Worm (Caenorhabditis elegans) whole organism, L1 larva: ENCODE measurements around the gene hlh-3.

Source experiments
- C04F5.9 ChIP-seq: sonication (generic microtip); optimal IDR thresholded peaks from 2 replicates; lab custom pipeline; 2016; ENCODE audit warnings: missing genetic modification characterization, missing compliant biosample characterization
- Y116A8C.19 ChIP-seq: sonication (generic microtip); optimal IDR thresholded peaks from 2 replicates; lab custom pipeline; 2016; ENCODE audit warnings: missing compliant biosample characterization, missing genetic modification characterization, borderline replicate concordance
- aha-1 ChIP-seq: fragments of 150-350 bp; optimal IDR thresholded peaks from 2 replicates; lab custom pipeline; 2014; ENCODE audit warnings: missing biosample characterization, missing genetic modification characterization
- aly-2 ChIP-seq: fragments of 150-350 bp; optimal IDR thresholded peaks from 2 replicates; lab custom pipeline; 2014; ENCODE audit warnings: missing biosample characterization, missing genetic modification characterization
- ceh-82 ChIP-seq, 3 experiments: fragments of 150-350 bp in 1 of 3; sonication (generic microtip) in 2 of 3; optimal IDR thresholded peaks; 2 replicates each; lab custom pipeline; 2014 to 2017; ENCODE audit warnings: missing biosample characterization in 3 of 3, missing genetic modification characterization in 3 of 3
- ces-1 ChIP-seq: fragments of 150-350 bp; optimal IDR thresholded peaks from 2 replicates; lab custom pipeline; 2014; ENCODE audit warnings: missing biosample characterization, missing genetic modification reagents, missing genetic modification characterization
- dpl-1 ChIP-seq, 3 experiments: fragments of 150-350 bp in 2 of 3; sonication (generic microtip) in 1 of 3; optimal IDR thresholded peaks; 2 replicates each; lab custom pipeline; 2014 to 2017; ENCODE audit warnings: missing biosample characterization in 3 of 3, missing genetic modification characterization in 3 of 3, missing genetic modification reagents in 3 of 3
- efl-1 ChIP-seq, 4 experiments: fragments of 150-350 bp; optimal IDR thresholded peaks in 3 of 4; peaks in 1 of 4; 1 replicate in 1 of 4; 2 replicates in 3 of 4; lab custom pipeline; 2014; ENCODE audit warnings: missing biosample characterization in 2 of 4, missing genetic modification characterization in 2 of 4, missing genetic modification reagents in 2 of 4
- efl-3 ChIP-seq: fragments of 200-800 bp; sonication (Bioruptor generic); optimal IDR thresholded peaks from 2 replicates; lab custom pipeline; 2018; ENCODE audit warnings: mild to moderate bottlenecking, missing genetic modification characterization, missing compliant biosample characterization
- fkh-10 ChIP-seq: sonication (generic microtip); optimal IDR thresholded peaks from 2 replicates; lab custom pipeline; 2017; ENCODE audit warnings: missing biosample characterization, missing genetic modification reagents, missing genetic modification characterization
- fkh-4 ChIP-seq: sonication (generic microtip); optimal IDR thresholded peaks from 2 replicates; lab custom pipeline; 2016; ENCODE audit warnings: missing compliant biosample characterization, missing genetic modification characterization, borderline replicate concordance
- fkh-8 ChIP-seq: sonication (generic microtip); optimal IDR thresholded peaks from 2 replicates; lab custom pipeline; 2016; ENCODE audit warnings: mild to moderate bottlenecking, missing genetic modification characterization, missing compliant biosample characterization
- grh-1 ChIP-seq: fragments of 200-800 bp; sonication (Bioruptor generic); IDR thresholded peaks from 2 replicates; pipeline ENCODE4 v1.3.6; 2022; ENCODE audit warnings: missing genetic modification reagents, missing genetic modification characterization, missing compliant biosample characterization
- hlh-4 ChIP-seq: sonication (generic microtip); optimal IDR thresholded peaks from 2 replicates; lab custom pipeline; 2016; ENCODE audit warnings: mild to moderate bottlenecking, missing genetic modification characterization, missing compliant biosample characterization
- irx-1 ChIP-seq: sonication (generic microtip); optimal IDR thresholded peaks from 2 replicates; lab custom pipeline; 2016; ENCODE audit warnings: missing genetic modification characterization, missing compliant biosample characterization
- isw-1 ChIP-seq: fragments of 200-800 bp; sonication (Bioruptor generic); IDR thresholded peaks from 2 replicates; pipeline ENCODE4 v1.3.6; 2022; ENCODE audit warnings: missing genetic modification characterization, missing compliant biosample characterization
- lin-14 ChIP-seq: fragments of 200-800 bp; sonication (Bioruptor generic); optimal IDR thresholded peaks from 2 replicates; lab custom pipeline; 2018; ENCODE audit warnings: mild to moderate bottlenecking, missing genetic modification characterization, moderate library complexity, missing compliant biosample characterization
- lin-15B ChIP-seq: fragments of 150-350 bp; sonication (generic microtip); optimal IDR thresholded peaks from 3 replicates; lab custom pipeline; 2014; ENCODE audit warnings: missing biosample characterization, missing genetic modification characterization
- lin-35 ChIP-seq, 2 experiments: fragments of 150-350 bp; optimal IDR thresholded peaks; 2 replicates each; lab custom pipeline; 2014; ENCODE audit warnings: missing biosample characterization in 2 of 2, missing genetic modification characterization in 2 of 2, missing genetic modification reagents in 2 of 2
- lin-39 ChIP-seq: fragments of 150-350 bp; optimal IDR thresholded peaks from 2 replicates; lab custom pipeline; 2014; ENCODE audit warnings: missing biosample characterization, missing genetic modification reagents, missing genetic modification characterization
- lsy-2 ChIP-seq, 2 experiments: fragments of 150-350 bp; optimal IDR thresholded peaks; 2 replicates each; lab custom pipeline; 2014; ENCODE audit warnings: missing biosample characterization in 2 of 2, missing genetic modification characterization in 2 of 2
- mdl-1 ChIP-seq, 2 experiments: fragments of 150-350 bp; optimal IDR thresholded peaks; 2 replicates each; lab custom pipeline; 2014 to 2017; ENCODE audit warnings: missing biosample characterization in 2 of 2, missing genetic modification characterization in 2 of 2, inconsistent platforms in 1 of 2
- mef-2 ChIP-seq: fragments of 150-350 bp; optimal IDR thresholded peaks from 2 replicates; lab custom pipeline; 2014; ENCODE audit warnings: missing biosample characterization, missing genetic modification characterization
- nhr-11 ChIP-seq: fragments of 150-350 bp; optimal IDR thresholded peaks from 2 replicates; lab custom pipeline; 2014; ENCODE audit warnings: missing biosample characterization, missing genetic modification characterization
- nhr-19 ChIP-seq: fragments of 200-800 bp; sonication (Bioruptor generic); conservative IDR thresholded peaks from 2 replicates; pipeline ENCODE4 v1.3.6; 2022; ENCODE audit warnings: missing genetic modification characterization, missing compliant biosample characterization
- nhr-20 ChIP-seq: sonication (generic microtip); optimal IDR thresholded peaks from 2 replicates; lab custom pipeline; 2016; ENCODE audit warnings: mild to moderate bottlenecking, missing genetic modification characterization, missing compliant biosample characterization
- nhr-47 ChIP-seq: sonication (generic microtip); optimal IDR thresholded peaks from 2 replicates; lab custom pipeline; 2016; ENCODE audit warnings: mild to moderate bottlenecking, missing genetic modification characterization, moderate library complexity, missing compliant biosample characterization
- nhr-71 ChIP-seq: sonication (generic microtip); optimal IDR thresholded peaks from 2 replicates; lab custom pipeline; 2016; ENCODE audit warnings: mild to moderate bottlenecking, missing genetic modification characterization, moderate library complexity, missing compliant biosample characterization
- nhr-77 ChIP-seq: fragments of 150-350 bp; optimal IDR thresholded peaks from 2 replicates; lab custom pipeline; 2014; ENCODE audit warnings: missing biosample characterization, missing genetic modification characterization
- nhr-90 ChIP-seq: sonication (generic microtip); optimal IDR thresholded peaks from 2 replicates; lab custom pipeline; 2016; ENCODE audit warnings: mild to moderate bottlenecking, missing genetic modification characterization, missing compliant biosample characterization; ENCODE audit not compliant: poor library complexity
- pax-3 ChIP-seq: fragments of 200-800 bp; sonication (Bioruptor generic); optimal IDR thresholded peaks from 2 replicates; lab custom pipeline; 2018; ENCODE audit warnings: mild to moderate bottlenecking, missing genetic modification characterization, moderate library complexity, missing compliant biosample characterization
- snu-23 ChIP-seq: sonication (generic microtip); optimal IDR thresholded peaks from 2 replicates; lab custom pipeline; 2016; ENCODE audit warnings: missing genetic modification characterization, missing compliant biosample characterization
- sox-4 ChIP-seq: sonication (generic microtip); optimal IDR thresholded peaks from 2 replicates; lab custom pipeline; 2016; ENCODE audit warnings: missing genetic modification characterization, missing compliant biosample characterization
- sptf-1 ChIP-seq: fragments of 150-350 bp; optimal IDR thresholded peaks from 2 replicates; lab custom pipeline; 2014; ENCODE audit warnings: missing biosample characterization, missing genetic modification characterization
- tlp-1 ChIP-seq: fragments of 150-350 bp; optimal IDR thresholded peaks from 2 replicates; lab custom pipeline; 2014; ENCODE audit warnings: missing biosample characterization, missing genetic modification characterization
- unc-30 ChIP-seq: sonication (generic microtip); optimal IDR thresholded peaks from 2 replicates; lab custom pipeline; 2017; ENCODE audit warnings: missing biosample characterization, missing genetic modification characterization
- unc-62 ChIP-seq: fragments of 150-350 bp; optimal IDR thresholded peaks from 2 replicates; lab custom pipeline; 2014; ENCODE audit warnings: missing biosample characterization, missing genetic modification reagents, missing genetic modification characterization
- unc-86 ChIP-seq: sonication (generic microtip); optimal IDR thresholded peaks from 2 replicates; lab custom pipeline; 2016; ENCODE audit warnings: missing genetic modification characterization, missing compliant biosample characterization
- xbp-1 ChIP-seq: sonication (generic microtip); optimal IDR thresholded peaks from 2 replicates; lab custom pipeline; 2016; ENCODE audit warnings: missing genetic modification characterization, missing compliant biosample characterization
- zag-1 ChIP-seq: fragments of 150-350 bp; optimal IDR thresholded peaks from 2 replicates; lab custom pipeline; 2014; ENCODE audit warnings: missing biosample characterization, missing genetic modification characterization
- zip-4 ChIP-seq: fragments of 200-800 bp; sonication (Bioruptor generic); optimal IDR thresholded peaks from 2 replicates; lab custom pipeline; 2018; ENCODE audit warnings: mild to moderate bottlenecking, missing genetic modification characterization, moderate library complexity, missing compliant biosample characterization

hlh-3 gene

DNA sequence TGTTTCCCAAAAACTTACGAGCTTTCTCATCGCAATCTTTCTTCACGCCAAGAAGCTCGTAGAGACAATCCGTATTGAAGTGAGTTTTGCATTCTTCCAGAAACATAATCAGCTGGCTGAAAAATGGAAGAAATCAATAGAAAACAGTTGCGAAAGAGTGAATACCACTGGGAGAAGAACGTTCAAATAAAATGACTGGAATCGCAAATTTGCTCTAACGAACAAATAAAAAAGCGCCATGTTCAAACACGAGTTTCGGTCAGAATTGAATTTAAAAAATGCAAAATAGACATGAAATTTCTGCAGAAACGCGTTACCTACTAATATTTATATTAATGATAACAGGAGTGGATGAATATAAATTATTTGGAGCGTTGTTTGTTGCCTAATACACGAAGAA, 22.0 kb downstream of the hlh-3 start, which contains the start of gene dnj-23 (continued):
- TF ChIP-seq nhr-71 (tag; lab: Kevin White, UChicago) (peak; percentile 29), sox-4 (no peak), unc-30 (tag; lab: Kevin White, UChicago) (no peak), mdl-1 (tag; optimal IDR thresholded peaks at IDR 0.05; lab: Kevin White, UChicago) (no peak), aha-1 (tag; lab: Kevin White, UChicago) (no peak), tlp-1 (no peak), dpl-1 (GFP tag; optimal IDR thresholded peaks at IDR 0.05; lab: Kevin White, UChicago) (peak; percentile 68 to 87 (median 83)), zip-4 (GFP tag; lab: Kevin White, UChicago) (no peak), grh-1 (GFP tag; lab: Robert Waterston, UW) (no peak), unc-62 (GFP tag; lab: Kevin White, UChicago) (no peak), mef-2 (tag; lab: Kevin White, UChicago) (no peak), nhr-11 (tag; lab: Kevin White, UChicago) (no peak), Y116A8C.19 (no peak), pax-3 (tag; lab: Kevin White, UChicago) (no peak), ces-1 (no peak), lin-35 (GFP tag; optimal IDR thresholded peaks at IDR 0.05; lab: Kevin White, UChicago) (peak; percentile 85 to 95), hlh-4 (tag; lab: Kevin White, UChicago) (no peak), fkh-4 (tag; lab: Kevin White, UChicago) (no peak), xbp-1 (no peak), C04F5.9 (tag; lab: Kevin White, UChicago) (no peak), sptf-1 (no peak), isw-1 (GFP tag; lab: Robert Waterston, UW) (no peak), nhr-19 (no peak), irx-1 (no peak), aly-2 (no peak), lin-15B (no peak), fkh-8 (tag; lab: Kevin White, UChicago) (no peak), snu-23 (GFP tag; lab: Kevin White, UChicago) (peak; percentile 8), lin-39 (no peak), lin-14 (GFP tag; lab: Kevin White, UChicago) (peak; percentile 4), unc-86 (tag; lab: Kevin White, UChicago) (no peak)
- TF ChIP-seq, all 84 proteins: peak for 13

DNA sequence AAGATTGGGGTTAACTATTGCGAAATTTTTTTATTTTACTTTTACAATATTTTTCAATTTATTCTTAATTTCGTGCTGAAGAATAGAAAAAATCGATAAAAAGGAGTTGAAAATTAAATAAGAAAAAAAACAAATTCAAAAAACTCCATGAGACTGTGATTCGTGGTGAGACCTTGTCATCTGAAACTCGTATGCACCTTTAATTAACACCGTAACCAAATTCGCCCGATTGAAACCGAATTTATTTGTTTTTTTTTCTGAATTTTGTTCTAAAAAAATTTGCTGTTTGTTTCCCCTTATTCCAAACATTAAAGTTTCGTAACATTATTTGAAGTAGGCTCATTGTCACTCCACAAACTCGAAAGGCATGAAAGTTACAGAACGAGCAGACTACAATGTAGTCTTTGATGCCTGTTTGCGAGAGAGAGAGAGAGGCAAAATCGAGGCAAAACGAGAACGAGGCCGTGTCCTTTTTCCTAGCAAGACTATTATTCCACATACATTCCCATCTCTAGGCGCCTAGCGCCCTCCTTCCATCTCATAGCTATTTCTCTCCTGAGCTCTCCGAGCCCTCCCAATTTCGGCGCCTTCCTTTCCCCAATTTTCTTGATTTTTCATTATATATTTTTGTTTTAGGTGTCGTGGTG, 22.6 kb downstream of the hlh-3 start, which contains the start of gene T24H10.4:
T24H10.4 (plus strand) TSS at position 630 of the 647 bp plus-strand sequence.
- TF ChIP-seq efl-1 (optimal IDR thresholded peaks at IDR 0.05; lab: Kevin White, UChicago), result no peak
- peak in 1 of 2 experiments; percentile 53 for TF ChIP-seq efl-1 (GFP tag; optimal IDR thresholded peaks at IDR 0.05 in 1 of 2; lab: Kevin White, UChicago)
- peak; percentile 17 for TF ChIP-seq snu-23 (GFP tag; lab: Kevin White, UChicago)
- TF ChIP-seq lin-14 (GFP tag; lab: Kevin White, UChicago), result peak; percentile 47
- no peak for TF ChIP-seq C04F5.9 (tag; lab: Kevin White, UChicago)
- TF ChIP-seq fkh-8 (tag; lab: Kevin White, UChicago), result no peak
- peak in 1 of 2 experiments; percentile 2 for TF ChIP-seq lsy-2 (tag; optimal IDR thresholded peaks at IDR 0.05; lab: Kevin White, UChicago)
- no peak for TF ChIP-seq efl-3 (GFP tag; lab: Kevin White, UChicago)
- no peak for TF ChIP-seq fkh-10 (GFP tag; lab: Kevin White, UChicago)
- peak; percentile 79 for TF ChIP-seq nhr-20 (tag; lab: Kevin White, UChicago)
- peak in 1 of 3 experiments; percentile 18 for TF ChIP-seq ceh-82 (tag; optimal IDR thresholded peaks at IDR 0.05; lab: Kevin White, UChicago)
- no peak for TF ChIP-seq sptf-1
- TF ChIP-seq nhr-47 (tag; lab: Kevin White, UChicago), result peak; percentile 23
- TF ChIP-seq nhr-77 (tag; lab: Kevin White, UChicago), result no peak
- TF ChIP-seq nhr-90, result no peak
- no peak for TF ChIP-seq grh-1 (GFP tag; lab: Robert Waterston, UW)
- TF ChIP-seq zag-1 (tag; lab: Kevin White, UChicago), result no peak
